Worm (Caenorhabditis elegans): ENCODE measurements around the gene mesp-1.

ce11 chrIV:8514546-8514945, 15.4 kb downstream of the mesp-1 start:
- TF ChIP-seq lir-3 (tag; optimal IDR thresholded peaks at IDR 0.05; ENCODE audit: poor library complexity) = no peak
- TF ChIP-seq unc-62 (GFP tag; optimal IDR thresholded peaks at IDR 0.05) = no peak
- TF ChIP-seq egl-27 (tag; optimal IDR thresholded peaks at IDR 0.05) = no peak
- TF ChIP-seq ztf-4 (tag; optimal IDR thresholded peaks at IDR 0.05) = no peak
- TF ChIP-seq rnt-1 (tag; optimal IDR thresholded peaks at IDR 0.05) = no peak
- TF ChIP-seq elt-3 (tag; optimal IDR thresholded peaks at IDR 0.05) = no peak
- no peak for TF ChIP-seq fos-1 (tag; optimal IDR thresholded peaks at IDR 0.05)
- no peak for TF ChIP-seq lin-13 (GFP tag; optimal IDR thresholded peaks at IDR 0.05)
- no peak for TF ChIP-seq nhr-77 (tag; optimal IDR thresholded peaks at IDR 0.05)
- TF ChIP-seq ama-1 (optimal IDR thresholded peaks at IDR 0.05) = no peak
- no peak for TF ChIP-seq skn-1 (tag; optimal IDR thresholded peaks at IDR 0.05)
- no peak for TF ChIP-seq snpc-4 (tag; optimal IDR thresholded peaks at IDR 0.05)

All from whole organism, L1 larva.